Worm (Caenorhabditis elegans): Measurements from ENCODE around the gene aqp-11.

ce11 chrIII:13642776-13643175 is 30.3 kb upstream of the aqp-11 start:
- TF ChIP-seq mep-1 (tag; optimal IDR thresholded peaks at IDR 0.05) (no peak), nhr-28 (tag; optimal IDR thresholded peaks at IDR 0.05) (no peak), nhr-2 (tag; optimal IDR thresholded peaks at IDR 0.05) (no peak), mab-5 (tag; optimal IDR thresholded peaks at IDR 0.05) (no peak)

Measured in whole organism, mixed stage, embryonic.